Worm (Caenorhabditis elegans): ENCODE measurements around the gene F40F8.1.
A peak's percentile ranks its signal among the peaks of the same experiment; 100 is the strongest.

F40F8.1 gene

ce11 chrII:11103052-11103451 is 24.4 kb upstream of the F40F8.1 start (continued):
- TF ChIP-seq crh-2 (tag; optimal IDR thresholded peaks at IDR 0.05) (peak; percentile 75), nhr-12 (tag; optimal IDR thresholded peaks at IDR 0.05) (no peak), unc-55 (GFP tag; optimal IDR thresholded peaks at IDR 0.05) (peak; percentile 80)

- TF ChIP-seq dmd-4 (tag; optimal IDR thresholded peaks at IDR 0.05) (no peak), skn-1 (tag; optimal IDR thresholded peaks at IDR 0.05) (no peak), sma-3 (GFP tag; optimal IDR thresholded peaks at IDR 0.05) (no peak), snpc-4 (tag; optimal IDR thresholded peaks at IDR 0.05) (no peak), ama-1 (optimal IDR thresholded peaks at IDR 0.05) (no peak), nhr-77 (tag; optimal IDR thresholded peaks at IDR 0.05) (no peak), unc-55 (GFP tag; optimal IDR thresholded peaks at IDR 0.05) (no peak), nhr-23 (tag; optimal IDR thresholded peaks at IDR 0.05) (no peak)
These were observed 23.8 kb upstream of the F40F8.1 start, which contains the start of gene C09H10.5 for ce11 chrII:11103657-11104056. Gene C09H10.5, minus strand, starts transcription at chrII:11103757.

DNA sequence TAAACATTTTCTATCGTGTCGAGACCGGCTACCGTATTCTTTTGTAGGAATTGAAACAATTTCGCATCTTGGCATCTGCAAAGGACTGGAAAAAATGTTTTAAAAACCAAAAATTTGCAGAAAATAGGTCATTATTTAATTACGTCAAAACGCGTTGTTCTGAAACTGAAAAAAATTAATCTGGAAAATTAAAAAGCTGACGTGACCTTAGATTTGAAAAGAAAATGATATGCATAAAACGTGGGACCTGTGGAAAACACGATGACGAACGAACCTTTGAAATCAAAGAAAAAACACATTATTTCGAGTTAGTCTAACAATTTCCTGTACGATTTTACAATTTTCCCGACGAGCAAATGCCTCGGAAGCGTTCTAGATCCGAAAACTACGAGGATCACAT is 23.3 kb upstream of the F40F8.1 start, which contains the start of gene C09H10.9:
C09H10.9 (plus strand) TSS at position 301 of the 400 bp plus-strand sequence.
- TF ChIP-seq R02D3.7 (tag; optimal IDR thresholded peaks at IDR 0.05) (no peak), ZK546.5 (tag; optimal IDR thresholded peaks at IDR 0.05) (no peak), sma-3 (GFP tag; optimal IDR thresholded peaks at IDR 0.05) (no peak), crh-2 (tag; optimal IDR thresholded peaks at IDR 0.05) (no peak), fos-1 (tag; optimal IDR thresholded peaks at IDR 0.05) (no peak), peb-1 (tag; optimal IDR thresholded peaks at IDR 0.05) (no peak), nhr-129 (tag; optimal IDR thresholded peaks at IDR 0.05) (no peak), unc-55 (GFP tag; optimal IDR thresholded peaks at IDR 0.05) (no peak)

ce11 chrII:11105981-11106711 is 21.3 kb upstream of the F40F8.1 start, which contains the start of gene nasp-1:
Gene nasp-1, plus strand, starts transcription at chrII:11106612.
- TF ChIP-seq nhr-237 (tag; optimal IDR thresholded peaks at IDR 0.05), result no peak
- TF ChIP-seq lsy-2 (tag; optimal IDR thresholded peaks at IDR 0.05), result peak in 1 of 2 experiments; percentile 73

- no peak for TF ChIP-seq nhr-23 (tag; optimal IDR thresholded peaks at IDR 0.05)
- TF ChIP-seq elt-1 (tag; optimal IDR thresholded peaks at IDR 0.05), result no peak
- no peak for TF ChIP-seq C34F6.9 (tag; optimal IDR thresholded peaks at IDR 0.05)
These were observed 19.6 kb upstream of the F40F8.1 start, which contains the start of gene apc-17 for ce11 chrII:11107828-11108227. Gene apc-17, plus strand, starts transcription at chrII:11108128.

DNA sequence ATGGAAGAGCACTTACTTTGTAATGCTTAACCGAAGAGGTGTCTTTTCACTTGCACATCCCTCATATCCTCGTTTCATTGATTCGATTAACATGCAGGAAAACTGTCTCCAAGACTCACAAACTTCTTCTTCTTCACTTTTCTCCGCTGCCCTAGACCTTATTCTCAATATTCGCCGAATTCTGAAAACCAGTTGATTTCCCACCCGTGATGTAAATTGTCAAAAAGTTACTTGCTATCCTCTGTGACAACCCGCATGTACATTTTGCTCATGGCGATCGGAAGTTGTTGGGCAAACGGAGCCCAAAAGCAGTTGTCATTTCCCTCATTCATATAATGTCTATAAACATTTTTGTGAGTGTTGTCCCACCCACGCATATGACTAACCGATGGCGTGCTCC is 17.0 kb upstream of the F40F8.1 start:
- no peak for TF ChIP-seq egl-27 (tag; optimal IDR thresholded peaks at IDR 0.05)
- TF ChIP-seq crh-2 (tag; optimal IDR thresholded peaks at IDR 0.05), result no peak
- no peak for TF ChIP-seq unc-39 (tag; optimal IDR thresholded peaks at IDR 0.05)
- no peak for TF ChIP-seq nhr-11 (tag; optimal IDR thresholded peaks at IDR 0.05)
- no peak for TF ChIP-seq gmeb-1 (tag; optimal IDR thresholded peaks at IDR 0.05)
- TF ChIP-seq nhr-23 (tag; optimal IDR thresholded peaks at IDR 0.05), result no peak
- TF ChIP-seq ztf-4 (tag; optimal IDR thresholded peaks at IDR 0.05), result no peak
- no peak for TF ChIP-seq unc-62 (GFP tag; optimal IDR thresholded peaks at IDR 0.05)
- no peak for TF ChIP-seq nhr-129 (tag; optimal IDR thresholded peaks at IDR 0.05)
- TF ChIP-seq nhr-25 (tag; optimal IDR thresholded peaks at IDR 0.05), result no peak
- TF ChIP-seq unc-55 (GFP tag; optimal IDR thresholded peaks at IDR 0.05), result no peak
- TF ChIP-seq sma-3 (GFP tag; optimal IDR thresholded peaks at IDR 0.05), result no peak
- TF ChIP-seq skn-1 (tag; optimal IDR thresholded peaks at IDR 0.05), result no peak
- no peak for TF ChIP-seq zag-1 (tag; optimal IDR thresholded peaks at IDR 0.05)
- TF ChIP-seq C34F6.9 (tag; optimal IDR thresholded peaks at IDR 0.05), result no peak

DNA sequence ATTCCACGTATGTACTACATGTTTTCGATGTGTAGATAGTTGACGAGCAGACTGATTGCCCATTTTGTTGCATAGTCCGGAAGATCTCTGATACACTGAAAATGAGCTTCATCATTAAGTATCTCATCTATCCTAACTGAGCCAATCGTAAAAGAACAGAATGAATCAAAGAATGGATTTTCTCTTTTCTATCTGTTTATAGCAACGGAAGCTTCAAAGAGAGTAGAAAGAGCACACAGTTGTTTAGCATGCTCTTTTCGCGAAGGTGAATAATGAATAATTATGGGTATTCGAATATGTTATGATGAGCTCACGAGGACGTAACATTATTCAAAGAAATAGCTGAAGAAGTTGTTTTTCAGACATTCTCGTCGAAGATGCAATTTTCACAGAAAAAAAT is 16.4 kb upstream of the F40F8.1 start, which contains the start of gene glb-4:
glb-4 (minus strand) TSS at position 101 of the 400 bp plus-strand sequence.
- no peak for TF ChIP-seq mab-5 (tag; optimal IDR thresholded peaks at IDR 0.05)
- TF ChIP-seq unc-55 (GFP tag; optimal IDR thresholded peaks at IDR 0.05), result no peak

ce11 chrII:11112419-11112818 is 15.0 kb upstream of the F40F8.1 start, which contains the start of gene mat-2:
Gene mat-2, plus strand, starts transcription at chrII:11112719.
- TF ChIP-seq gmeb-1 (tag; optimal IDR thresholded peaks at IDR 0.05), result no peak
- TF ChIP-seq dmd-4 (tag; optimal IDR thresholded peaks at IDR 0.05), result no peak
- no peak for TF ChIP-seq lsy-2 (tag; optimal IDR thresholded peaks at IDR 0.05)
- no peak for TF ChIP-seq unc-39 (tag; optimal IDR thresholded peaks at IDR 0.05)
- no peak for TF ChIP-seq ama-1 (optimal IDR thresholded peaks at IDR 0.05)
- no peak for TF ChIP-seq lin-13 (GFP tag; optimal IDR thresholded peaks at IDR 0.05)
- TF ChIP-seq lin-11 (tag; optimal IDR thresholded peaks at IDR 0.05), result no peak
- no peak for TF ChIP-seq nhr-6 (tag; optimal IDR thresholded peaks at IDR 0.05)
- no peak for TF ChIP-seq elt-1 (tag; optimal IDR thresholded peaks at IDR 0.05)
- no peak for TF ChIP-seq alr-1 (tag; optimal IDR thresholded peaks at IDR 0.05)
- TF ChIP-seq zag-1 (tag; optimal IDR thresholded peaks at IDR 0.05), result no peak
- no peak for TF ChIP-seq snpc-4 (tag; optimal IDR thresholded peaks at IDR 0.05)
- TF ChIP-seq mdl-1 (tag; optimal IDR thresholded peaks at IDR 0.05), result no peak
- no peak for TF ChIP-seq nhr-21 (tag; optimal IDR thresholded peaks at IDR 0.05)
- TF ChIP-seq sem-4 (tag; optimal IDR thresholded peaks at IDR 0.05), result no peak
- TF ChIP-seq sma-3 (GFP tag; optimal IDR thresholded peaks at IDR 0.05), result no peak
- no peak for TF ChIP-seq nhr-25 (tag; optimal IDR thresholded peaks at IDR 0.05)
